Fruit fly (Drosophila melanogaster) whole organism, embryonic: ENCODE measurements around the gene CG14082.

ENCODE experiments used
- Atf-2 ChIP-seq: fragments of 200-800 bp; sonication (Bioruptor generic); optimal IDR thresholded peaks from 2 replicates; lab custom pipeline; 2016; ENCODE audit warnings: missing biosample characterization, missing genetic modification characterization
- CG10209 ChIP-seq: fragments of 200-800 bp; sonication (Bioruptor generic); optimal IDR thresholded peaks from 3 replicates; lab custom pipeline; 2017; ENCODE audit warnings: missing biosample characterization, mild to moderate bottlenecking, missing genetic modification characterization, missing genetic modification reagents
- CG10366 ChIP-seq: fragments of 200-800 bp; sonication (Bioruptor generic); IDR thresholded peaks from 2 replicates; pipeline ENCODE4 v1.3.6; 2022; ENCODE audit warnings: missing biosample characterization, missing genetic modification characterization
- CG15696 ChIP-seq: fragments of 200-800 bp; sonication (Bioruptor generic); optimal IDR thresholded peaks from 2 replicates; lab custom pipeline; 2019; ENCODE audit warnings: missing biosample characterization, mild to moderate bottlenecking, missing genetic modification characterization, moderate library complexity
- CG16815 ChIP-seq: fragments of 200-800 bp; sonication (Bioruptor generic); optimal IDR thresholded peaks from 3 replicates; lab custom pipeline; 2017; ENCODE audit warnings: missing biosample characterization, mild to moderate bottlenecking, missing genetic modification characterization
- CG16863 ChIP-seq: fragments of 200-800 bp; sonication (Bioruptor generic); optimal IDR thresholded peaks from 3 replicates; lab custom pipeline; 2016; ENCODE audit warnings: missing biosample characterization, missing genetic modification characterization
- CG17328 ChIP-seq: fragments of 200-800 bp; sonication (Bioruptor generic); IDR thresholded peaks from 2 replicates; pipeline ENCODE4 v1.3.6; 2022; ENCODE audit warnings: missing biosample characterization, missing genetic modification characterization
- CG17359 ChIP-seq: fragments of 200-800 bp; sonication (Bioruptor generic); optimal IDR thresholded peaks from 3 replicates; lab custom pipeline; 2018; ENCODE audit warnings: missing biosample characterization, mild to moderate bottlenecking, missing genetic modification characterization, moderate library complexity
- CG17361 ChIP-seq: fragments of 200-800 bp; sonication (Bioruptor generic); IDR thresholded peaks from 3 replicates; pipeline ENCODE4 v1.3.6; 2022; ENCODE audit warnings: missing biosample characterization, missing genetic modification characterization
- CG17385 ChIP-seq: fragments of 200-800 bp; sonication (Bioruptor generic); optimal IDR thresholded peaks from 3 replicates; lab custom pipeline; 2018; ENCODE audit warnings: missing biosample characterization, mild to moderate bottlenecking, missing genetic modification characterization
- CG17912 ChIP-seq: fragments of 200-800 bp; sonication (Bioruptor generic); optimal IDR thresholded peaks from 2 replicates; lab custom pipeline; 2018; ENCODE audit warnings: missing biosample characterization, mild to moderate bottlenecking, missing genetic modification characterization
- CG1832 ChIP-seq: fragments of 200-800 bp; sonication (Bioruptor generic); optimal IDR thresholded peaks from 2 replicates; lab custom pipeline; 2017; ENCODE audit warnings: missing biosample characterization, mild to moderate bottlenecking, missing genetic modification characterization, inconsistent platforms
- CG2116 ChIP-seq: fragments of 200-800 bp; sonication (Bioruptor generic); optimal IDR thresholded peaks from 3 replicates; lab custom pipeline; 2018; ENCODE audit warnings: missing biosample characterization, mild to moderate bottlenecking, missing genetic modification characterization
- CG2120 ChIP-seq: fragments of 200-800 bp; sonication (Bioruptor generic); optimal IDR thresholded peaks from 3 replicates; lab custom pipeline; 2016; ENCODE audit warnings: missing biosample characterization, missing genetic modification characterization
- CG2202 ChIP-seq: fragments of 200-800 bp; sonication (Bioruptor generic); optimal IDR thresholded peaks from 2 replicates; lab custom pipeline; 2018; ENCODE audit warnings: missing biosample characterization, mild to moderate bottlenecking, missing genetic modification characterization
- CG2712 ChIP-seq: fragments of 200-800 bp; optimal IDR thresholded peaks from 3 replicates; lab custom pipeline; 2019; ENCODE audit warnings: missing biosample characterization, mild to moderate bottlenecking, missing genetic modification characterization, moderate library complexity
- CG2875 ChIP-seq: fragments of 200-800 bp; sonication (Bioruptor generic); optimal IDR thresholded peaks from 2 replicates; lab custom pipeline; 2017; ENCODE audit warnings: missing biosample characterization, mild to moderate bottlenecking, missing genetic modification characterization, missing genetic modification reagents
- CG32532 ChIP-seq: fragments of 200-800 bp; sonication (Bioruptor generic); IDR thresholded peaks from 2 replicates; pipeline ENCODE4 v1.3.6; 2022; ENCODE audit warnings: missing biosample characterization, missing genetic modification characterization
- CG33557 ChIP-seq: fragments of 200-800 bp; sonication (Bioruptor generic); optimal IDR thresholded peaks from 2 replicates; lab custom pipeline; 2019; ENCODE audit warnings: missing biosample characterization, mild to moderate bottlenecking, missing genetic modification characterization, moderate library complexity
- CG5245 ChIP-seq: fragments of 200-800 bp; sonication (Bioruptor generic); optimal IDR thresholded peaks from 3 replicates; lab custom pipeline; 2016; ENCODE audit warnings: missing biosample characterization, missing genetic modification characterization
- CG6791 ChIP-seq: fragments of 200-800 bp; sonication (Bioruptor generic); IDR thresholded peaks from 3 replicates; pipeline ENCODE4 v1.3.6; 2022; ENCODE audit warnings: missing biosample characterization, missing genetic modification characterization; ENCODE audit not compliant: partially characterized antibody
- CG7745 ChIP-seq: fragments of 200-800 bp; sonication (Bioruptor generic); optimal IDR thresholded peaks from 2 replicates; lab custom pipeline; 2018; ENCODE audit warnings: missing biosample characterization, mild to moderate bottlenecking, missing genetic modification characterization, moderate library complexity
- CG8290 ChIP-seq, 3 experiments: fragments of 200-800 bp; sonication (Bioruptor generic); optimal IDR thresholded peaks; 2 replicates each; lab custom pipeline; 2016 to 2019; ENCODE audit warnings: missing biosample characterization in 3 of 3, missing genetic modification characterization in 3 of 3, mild to moderate bottlenecking in 2 of 3, moderate library complexity in 1 of 3
- CG8388 ChIP-seq: fragments of 200-800 bp; sonication (Bioruptor generic); optimal IDR thresholded peaks from 2 replicates; lab custom pipeline; 2019; ENCODE audit warnings: missing biosample characterization, mild to moderate bottlenecking, missing genetic modification characterization, moderate library complexity
- CG8924 ChIP-seq: fragments of 200-800 bp; optimal IDR thresholded peaks from 3 replicates; lab custom pipeline; 2019; ENCODE audit warnings: missing biosample characterization, mild to moderate bottlenecking, missing genetic modification characterization, moderate library complexity
- CG9215 ChIP-seq: fragments of 200-800 bp; sonication (Bioruptor generic); IDR thresholded peaks from 2 replicates; pipeline ENCODE4 v1.3.6; 2022; ENCODE audit warnings: missing biosample characterization, missing genetic modification characterization
- CG9609 ChIP-seq: fragments of 200-800 bp; sonication (Bioruptor generic); optimal IDR thresholded peaks from 3 replicates; lab custom pipeline; 2016; ENCODE audit warnings: missing biosample characterization, missing genetic modification characterization
- D ChIP-seq, 2 experiments: fragments of 200-800 bp in 1 of 2; fragments of >200 bp in 1 of 2; sonication (Bioruptor generic) in 1 of 2; optimal IDR thresholded peaks; 2 replicates in 1 of 2; 3 replicates in 1 of 2; lab custom pipeline; 2017; ENCODE audit warnings: mild to moderate bottlenecking in 1 of 2, missing biosample characterization in 1 of 2, missing genetic modification characterization in 1 of 2, missing genetic modification reagents in 1 of 2
- HmgD ChIP-seq: fragments of 200-800 bp; sonication (Bioruptor generic); optimal IDR thresholded peaks from 3 replicates; lab custom pipeline; 2016; ENCODE audit warnings: missing biosample characterization, missing genetic modification characterization
- Hr51 ChIP-seq, 2 experiments: fragments of 200-800 bp; sonication (Bioruptor generic); optimal IDR thresholded peaks; 2 replicates in 1 of 2; 3 replicates in 1 of 2; lab custom pipeline; 2016 to 2018; ENCODE audit warnings: missing biosample characterization in 2 of 2, missing genetic modification characterization in 2 of 2, mild to moderate bottlenecking in 1 of 2, moderate library complexity in 1 of 2
- MBD-R2 ChIP-seq: fragments of 200-800 bp; sonication (Bioruptor generic); IDR thresholded peaks from 2 replicates; pipeline ENCODE4 v1.3.6; 2022; ENCODE audit warnings: missing biosample characterization, missing genetic modification characterization
- Poxn ChIP-seq: fragments of 200-800 bp; sonication (Bioruptor generic); IDR thresholded peaks from 2 replicates; pipeline ENCODE4 v1.3.6; 2022; ENCODE audit warnings: missing biosample characterization, missing genetic modification characterization
- TFAM ChIP-seq: fragments of 200-800 bp; sonication (Bioruptor generic); optimal IDR thresholded peaks from 2 replicates; lab custom pipeline; 2017; ENCODE audit warnings: missing biosample characterization, missing genetic modification characterization, inconsistent platforms
- ac ChIP-seq: fragments of 200-800 bp; sonication (Bioruptor generic); optimal IDR thresholded peaks from 3 replicates; lab custom pipeline; 2017; ENCODE audit warnings: missing biosample characterization, mild to moderate bottlenecking, missing genetic modification characterization
- ap ChIP-seq: fragments of 200-800 bp; sonication (Bioruptor generic); IDR thresholded peaks from 2 replicates; pipeline ENCODE4 v1.3.6; 2022; ENCODE audit warnings: missing biosample characterization, missing genetic modification characterization
- bsh ChIP-seq, 2 experiments: fragments of 200-800 bp; sonication (Bioruptor generic); optimal IDR thresholded peaks; 2 replicates each; lab custom pipeline; 2017 to 2018; ENCODE audit warnings: mild to moderate bottlenecking in 2 of 2, missing biosample characterization in 2 of 2, missing genetic modification characterization in 2 of 2, moderate library complexity in 1 of 2
- corto ChIP-seq: fragments of 200-800 bp; sonication (Bioruptor generic); optimal IDR thresholded peaks from 2 replicates; lab custom pipeline; 2016; ENCODE audit warnings: missing biosample characterization, mild to moderate bottlenecking, missing genetic modification characterization, moderate library complexity
- gro ChIP-seq: fragments of 200-800 bp; sonication (Bioruptor generic); optimal IDR thresholded peaks from 2 replicates; lab custom pipeline; 2016; ENCODE audit warnings: missing biosample characterization, missing genetic modification characterization
- lab ChIP-seq: fragments of 200-800 bp; sonication (Bioruptor generic); optimal IDR thresholded peaks from 3 replicates; lab custom pipeline; 2017; ENCODE audit warnings: missing biosample characterization, missing genetic modification characterization, mild to moderate bottlenecking, moderate library complexity, missing genetic modification reagents
- lbe ChIP-seq: fragments of 200-800 bp; sonication (Bioruptor generic); optimal IDR thresholded peaks from 2 replicates; lab custom pipeline; 2016; ENCODE audit warnings: missing biosample characterization, mild to moderate bottlenecking, missing genetic modification characterization
- mam ChIP-seq: fragments of 200-800 bp; sonication (Bioruptor generic); optimal IDR thresholded peaks from 3 replicates; lab custom pipeline; 2016; ENCODE audit warnings: missing biosample characterization, missing genetic modification characterization
- onecut ChIP-seq: fragments of 200-800 bp; sonication (Bioruptor generic); IDR thresholded peaks from 2 replicates; pipeline ENCODE4 v1.3.6; 2022; ENCODE audit warnings: missing biosample characterization, missing genetic modification characterization
- peb ChIP-seq: fragments of 200-800 bp; sonication (Bioruptor generic); IDR thresholded peaks from 2 replicates; pipeline ENCODE4 v1.3.6; 2022; ENCODE audit warnings: missing biosample characterization, missing genetic modification characterization
- pnt ChIP-seq: fragments of 200-800 bp; sonication (Bioruptor generic); optimal IDR thresholded peaks from 3 replicates; lab custom pipeline; 2016; ENCODE audit warnings: missing biosample characterization, missing genetic modification characterization
- sd ChIP-seq: fragments of 200-800 bp; sonication (Bioruptor generic); optimal IDR thresholded peaks from 3 replicates; lab custom pipeline; 2018; ENCODE audit warnings: missing biosample characterization, mild to moderate bottlenecking, missing genetic modification characterization, moderate library complexity
- sim ChIP-seq: fragments of 200-800 bp; sonication (Bioruptor generic); IDR thresholded peaks from 2 replicates; pipeline ENCODE4 v1.3.6; 2022; ENCODE audit warnings: missing biosample characterization, missing genetic modification characterization
- stc ChIP-seq: fragments of 200-800 bp; sonication (Bioruptor generic); IDR thresholded peaks from 2 replicates; pipeline ENCODE4 v1.3.6; 2022; ENCODE audit warnings: missing biosample characterization, missing genetic modification characterization
- stwl ChIP-seq: fragments of 200-800 bp; sonication (Bioruptor generic); optimal IDR thresholded peaks from 3 replicates; lab custom pipeline; 2018; ENCODE audit warnings: missing biosample characterization, mild to moderate bottlenecking, missing genetic modification characterization, moderate library complexity
- vvl ChIP-seq: fragments of 200-800 bp; sonication (Bioruptor generic); IDR thresholded peaks from 2 replicates; pipeline ENCODE4 v1.3.6; 2022; ENCODE audit warnings: missing biosample characterization, missing genetic modification characterization

Gene CG14082

DNA sequence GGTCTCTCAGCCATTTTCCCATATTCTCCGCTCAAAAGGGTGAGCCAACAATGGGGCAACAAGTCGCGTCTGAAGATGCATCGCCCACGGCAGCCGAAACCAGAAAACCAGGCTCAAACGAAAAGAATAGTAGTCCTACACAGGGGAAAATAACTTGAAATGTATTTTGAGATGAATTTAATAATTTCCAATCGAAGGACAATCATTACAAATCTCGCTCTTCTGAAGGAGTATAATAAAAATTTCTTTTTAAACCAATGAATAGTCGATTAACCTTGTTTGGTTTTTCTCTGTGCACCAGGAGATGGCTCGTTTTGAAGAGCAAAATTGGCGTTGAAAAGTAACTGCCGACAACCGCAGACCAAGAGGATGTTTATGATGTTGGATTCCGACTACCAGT, 21.1 kb upstream of the CG14082 start (continued):
- no peak for TF ChIP-seq CG2116 (GFP tag; lab: Kevin White, UChicago)
- TF ChIP-seq CG17912 (GFP tag; lab: Kevin White, UChicago), result no peak
- TF ChIP-seq CG32532 (GFP tag; lab: Robert Waterston, UW), result 0 out of 2 replicates have a peak, but pooled peaks have one; percentile 29
- TF ChIP-seq MBD-R2 (GFP tag; lab: Robert Waterston, UW), result no peak
- peak; percentile 5 for TF ChIP-seq stwl (tag; lab: Kevin White, UChicago)
- peak; percentile 42 for TF ChIP-seq ac (GFP tag; lab: Kevin White, UChicago)
- 0 out of 2 replicates have a peak, but pooled peaks have one; percentile 18 for TF ChIP-seq stc (GFP tag; lab: Robert Waterston, UW)
- TF ChIP-seq CG5245 (GFP tag; lab: Kevin White, UChicago), result peak; percentile 33
- TF ChIP-seq bsh (GFP tag; optimal IDR thresholded peaks at IDR 0.05; lab: Kevin White, UChicago), result peak; percentile 70 to 74
- no peak for TF ChIP-seq Poxn
- no peak for TF ChIP-seq CG10209 (GFP tag; lab: Kevin White, UChicago)
- peak; percentile 29 for TF ChIP-seq Atf-2 (GFP tag; lab: Kevin White, UChicago)
- peak; percentile 76 for TF ChIP-seq CG2712 (tag; lab: Kevin White, UChicago)
- peak; percentile 84 for TF ChIP-seq corto (GFP tag; lab: Kevin White, UChicago)
- no peak for TF ChIP-seq gro (GFP tag; lab: Kevin White, UChicago)
- TF ChIP-seq sd, result no peak
- peak; percentile 24 for TF ChIP-seq mam (GFP tag; lab: Kevin White, UChicago)
- peak; percentile 6 for TF ChIP-seq CG2875
- no peak for TF ChIP-seq HmgD (GFP tag; lab: Kevin White, UChicago)
- peak; percentile 65 for TF ChIP-seq CG17328 (GFP tag; lab: Robert Waterston, UW)
- TF ChIP-seq CG2120, result peak; percentile 39
- peak in 1 of 2 experiments; percentile 16 for TF ChIP-seq Hr51 (GFP tag; optimal IDR thresholded peaks at IDR 0.05; lab: Kevin White, UChicago)
- peak; percentile 8 for TF ChIP-seq CG17385 (GFP tag; lab: Kevin White, UChicago)
- peak; percentile 18 for TF ChIP-seq CG2202 (tag; lab: Kevin White, UChicago)
- TF ChIP-seq CG33557 (GFP tag; lab: Kevin White, UChicago), result peak; percentile 31
- peak; percentile 42 for TF ChIP-seq pnt (GFP tag; lab: Kevin White, UChicago)
- TF ChIP-seq CG15696, result peak; percentile 42
- 0 out of 2 replicates have a peak, but pooled peaks have one; percentile 16 for TF ChIP-seq ap (GFP tag; lab: Robert Waterston, UW)
- TF ChIP-seq CG8388 (GFP tag; lab: Kevin White, UChicago), result peak; percentile 33
- TF ChIP-seq CG17359 (tag; lab: Kevin White, UChicago), result peak; percentile 32
- peak; percentile 21 for TF ChIP-seq CG8924 (tag; lab: Kevin White, UChicago)
- TF ChIP-seq peb (GFP tag; lab: Robert Waterston, UW), result 0 out of 2 replicates have a peak, but pooled peaks have one; percentile 15
- peak; percentile 19; the same call in 1 of the 2 replicates for TF ChIP-seq onecut (GFP tag; lab: Robert Waterston, UW)
- TF ChIP-seq CG1832, result no peak
- peak; percentile 2 for TF ChIP-seq lab (GFP tag; lab: Kevin White, UChicago)
- no peak for TF ChIP-seq sim
- no peak for TF ChIP-seq CG6791 (GFP tag; lab: Robert Waterston, UW)
- no peak for TF ChIP-seq CG9215 (GFP tag; lab: Robert Waterston, UW)
- peak; percentile 76 for TF ChIP-seq lbe (GFP tag; lab: Kevin White, UChicago)
- peak; percentile 31 for TF ChIP-seq CG16863
- TF ChIP-seq vvl (GFP tag; lab: Robert Waterston, UW), result peak; percentile 68
- peak; percentile 46 for TF ChIP-seq CG10366 (GFP tag; lab: Robert Waterston, UW)
- no peak for TF ChIP-seq CG7745 (tag; lab: Kevin White, UChicago)
- TF ChIP-seq D (optimal IDR thresholded peaks at IDR 0.05; lab: Kevin White, UChicago), result no peak
- peak; percentile 35 for TF ChIP-seq D (GFP tag; optimal IDR thresholded peaks at IDR 0.05; lab: Kevin White, UChicago)
- TF ChIP-seq TFAM (GFP tag; lab: Kevin White, UChicago), result no peak
- no peak for TF ChIP-seq CG8290 (GFP tag; optimal IDR thresholded peaks at IDR 0.05; lab: Kevin White, UChicago)
- peak in 1 of 2 experiments; percentile 0 for TF ChIP-seq CG8290 (tag; optimal IDR thresholded peaks at IDR 0.05; lab: Kevin White, UChicago)
- no peak for TF ChIP-seq CG16815 (GFP tag; lab: Kevin White, UChicago)
- peak; percentile 17 for TF ChIP-seq CG9609 (GFP tag; lab: Kevin White, UChicago)
- TF ChIP-seq CG17361 (GFP tag; lab: Robert Waterston, UW), result 0 out of 3 replicates have a peak, but pooled peaks have one; percentile 25
